Fruit fly (Drosophila melanogaster) whole organism, embryonic: ENCODE data around the gene Rpt6R.

Source experiments
- BEAF-32 ChIP-seq: fragments of 200-800 bp; sonication (Bioruptor generic); optimal IDR thresholded peaks from 3 replicates; lab custom pipeline; 2017; ENCODE audit warnings: missing biosample characterization, missing genetic modification characterization, mild to moderate bottlenecking, moderate library complexity, missing genetic modification reagents
- Bgb ChIP-seq: fragments of 200-800 bp; sonication (Bioruptor generic); IDR thresholded peaks from 2 replicates; pipeline ENCODE4 v1.3.6; 2022; ENCODE audit warnings: missing biosample characterization, missing genetic modification characterization; ENCODE audit not compliant: partially characterized antibody
- CG1233 ChIP-seq: fragments of 200-800 bp; sonication (Bioruptor generic); optimal IDR thresholded peaks from 4 replicates; lab custom pipeline; 2018; ENCODE audit warnings: missing biosample characterization, mild to moderate bottlenecking, missing genetic modification characterization
- CG12769 ChIP-seq: fragments of 200-800 bp; sonication (Bioruptor generic); optimal IDR thresholded peaks from 2 replicates; lab custom pipeline; 2019; ENCODE audit warnings: missing biosample characterization, mild to moderate bottlenecking, missing genetic modification characterization, moderate library complexity
- CG14050 ChIP-seq: fragments of 200-800 bp; sonication (Bioruptor generic); IDR thresholded peaks from 3 replicates; pipeline ENCODE4 v1.3.6; 2022; ENCODE audit warnings: missing biosample characterization, missing genetic modification characterization
- CG16813 ChIP-seq: fragments of 200-800 bp; sonication (Bioruptor generic); IDR thresholded peaks from 3 replicates; pipeline ENCODE4 v1.3.6; 2022; ENCODE audit warnings: missing biosample characterization, missing genetic modification characterization; ENCODE audit not compliant: partially characterized antibody
- CG17359 ChIP-seq: fragments of 200-800 bp; sonication (Bioruptor generic); optimal IDR thresholded peaks from 3 replicates; lab custom pipeline; 2018; ENCODE audit warnings: missing biosample characterization, mild to moderate bottlenecking, missing genetic modification characterization, moderate library complexity
- CG2116 ChIP-seq: fragments of 200-800 bp; sonication (Bioruptor generic); optimal IDR thresholded peaks from 3 replicates; lab custom pipeline; 2018; ENCODE audit warnings: missing biosample characterization, mild to moderate bottlenecking, missing genetic modification characterization
- CG33213 ChIP-seq: fragments of 200-800 bp; sonication (Bioruptor generic); optimal IDR thresholded peaks from 3 replicates; lab custom pipeline; 2016; ENCODE audit warnings: missing biosample characterization, missing genetic modification characterization
- CG4617 ChIP-seq: fragments of 200-800 bp; sonication (Bioruptor generic); optimal IDR thresholded peaks from 3 replicates; lab custom pipeline; 2016; ENCODE audit warnings: missing biosample characterization, missing genetic modification characterization, borderline replicate concordance
- CG5245 ChIP-seq: fragments of 200-800 bp; sonication (Bioruptor generic); optimal IDR thresholded peaks from 3 replicates; lab custom pipeline; 2016; ENCODE audit warnings: missing biosample characterization, missing genetic modification characterization
- CG6654 ChIP-seq: fragments of 200-800 bp; sonication (Bioruptor generic); optimal IDR thresholded peaks from 2 replicates; lab custom pipeline; 2017; ENCODE audit warnings: missing biosample characterization, mild to moderate bottlenecking, missing genetic modification characterization
- CG7271 ChIP-seq: fragments of 200-800 bp; sonication (Bioruptor generic); optimal IDR thresholded peaks from 2 replicates; lab custom pipeline; 2018; ENCODE audit warnings: missing biosample characterization, mild to moderate bottlenecking, missing genetic modification characterization, moderate library complexity
- CG7556 ChIP-seq: fragments of 200-800 bp; sonication (Bioruptor generic); optimal IDR thresholded peaks from 2 replicates; lab custom pipeline; 2017; ENCODE audit warnings: missing biosample characterization, mild to moderate bottlenecking, missing genetic modification characterization
- CG7987 ChIP-seq: fragments of 200-800 bp; sonication (Bioruptor generic); optimal IDR thresholded peaks from 2 replicates; lab custom pipeline; 2018; ENCODE audit warnings: missing biosample characterization, mild to moderate bottlenecking, missing genetic modification characterization, moderate library complexity
- CG8290 ChIP-seq, 3 experiments: fragments of 200-800 bp; sonication (Bioruptor generic); optimal IDR thresholded peaks; 2 replicates each; lab custom pipeline; 2016 to 2019; ENCODE audit warnings: missing biosample characterization in 3 of 3, missing genetic modification characterization in 3 of 3, mild to moderate bottlenecking in 2 of 3, moderate library complexity in 1 of 3
- CG9609 ChIP-seq: fragments of 200-800 bp; sonication (Bioruptor generic); optimal IDR thresholded peaks from 3 replicates; lab custom pipeline; 2016; ENCODE audit warnings: missing biosample characterization, missing genetic modification characterization
- CG9797 ChIP-seq: fragments of 200-800 bp; sonication (Bioruptor generic); optimal IDR thresholded peaks from 3 replicates; lab custom pipeline; 2018; ENCODE audit warnings: missing biosample characterization, mild to moderate bottlenecking, missing genetic modification characterization
- CG9817 ChIP-seq: fragments of 200-800 bp; sonication (Bioruptor generic); optimal IDR thresholded peaks from 2 replicates; lab custom pipeline; 2018; ENCODE audit warnings: missing biosample characterization, mild to moderate bottlenecking, missing genetic modification characterization, moderate library complexity
- D19A ChIP-seq: fragments of 200-800 bp; optimal IDR thresholded peaks from 3 replicates; lab custom pipeline; 2019; ENCODE audit warnings: missing biosample characterization, mild to moderate bottlenecking, missing genetic modification characterization, moderate library complexity
- Dref ChIP-seq: fragments of 200-800 bp; sonication (Bioruptor generic); IDR thresholded peaks from 2 replicates; pipeline ENCODE4 v1.3.6; 2022; ENCODE audit warnings: missing biosample characterization, missing genetic modification characterization
- Eip74EF ChIP-seq, 2 experiments: fragments of 200-800 bp in 1 of 2; fragments of >200 bp in 1 of 2; sonication (Bioruptor generic) in 1 of 2; optimal IDR thresholded peaks; 2 replicates each; lab custom pipeline; 2017 to 2019; ENCODE audit warnings: missing biosample characterization in 2 of 2, missing genetic modification characterization in 2 of 2, mild to moderate bottlenecking in 1 of 2, moderate library complexity in 1 of 2
- HLH54F ChIP-seq: fragments of 200-800 bp; sonication (Bioruptor generic); optimal IDR thresholded peaks from 3 replicates; lab custom pipeline; 2016; ENCODE audit warnings: missing biosample characterization, missing genetic modification characterization
- Hand ChIP-seq: fragments of 200-800 bp; sonication (Bioruptor generic); optimal IDR thresholded peaks from 2 replicates; lab custom pipeline; 2017; ENCODE audit warnings: mild to moderate bottlenecking, missing biosample characterization, missing genetic modification reagents, missing genetic modification characterization
- Hey ChIP-seq: fragments of 200-800 bp; sonication (Bioruptor generic); optimal IDR thresholded peaks from 3 replicates; lab custom pipeline; 2018; ENCODE audit warnings: missing biosample characterization, mild to moderate bottlenecking, missing genetic modification characterization
- Hr39 ChIP-seq: fragments of >200 bp; optimal IDR thresholded peaks from 2 replicates; lab custom pipeline; 2017
- Hr51 ChIP-seq, 2 experiments: fragments of 200-800 bp; sonication (Bioruptor generic); optimal IDR thresholded peaks; 2 replicates in 1 of 2; 3 replicates in 1 of 2; lab custom pipeline; 2016 to 2018; ENCODE audit warnings: missing biosample characterization in 2 of 2, missing genetic modification characterization in 2 of 2, mild to moderate bottlenecking in 1 of 2, moderate library complexity in 1 of 2
- MBD-R2 ChIP-seq: fragments of 200-800 bp; sonication (Bioruptor generic); IDR thresholded peaks from 2 replicates; pipeline ENCODE4 v1.3.6; 2022; ENCODE audit warnings: missing biosample characterization, missing genetic modification characterization
- Optix ChIP-seq: fragments of 200-800 bp; sonication (Bioruptor generic); IDR thresholded peaks from 3 replicates; pipeline ENCODE4 v1.3.6; 2022; ENCODE audit warnings: missing biosample characterization, missing genetic modification characterization
- Poxn ChIP-seq: fragments of 200-800 bp; sonication (Bioruptor generic); IDR thresholded peaks from 2 replicates; pipeline ENCODE4 v1.3.6; 2022; ENCODE audit warnings: missing biosample characterization, missing genetic modification characterization
- Side ChIP-seq: fragments of 200-800 bp; sonication (Bioruptor generic); optimal IDR thresholded peaks from 2 replicates; lab custom pipeline; 2016; ENCODE audit warnings: missing biosample characterization, missing genetic modification characterization
- Sox100B ChIP-seq: fragments of 200-800 bp; sonication (Bioruptor generic); optimal IDR thresholded peaks from 3 replicates; lab custom pipeline; 2018; ENCODE audit warnings: missing biosample characterization, mild to moderate bottlenecking, missing genetic modification characterization
- Sry-β ChIP-seq: fragments of 200-800 bp; sonication (Bioruptor generic); optimal IDR thresholded peaks from 2 replicates; lab custom pipeline; 2018; ENCODE audit warnings: missing biosample characterization, mild to moderate bottlenecking, missing genetic modification characterization, moderate library complexity
- Trl ChIP-seq, 3 experiments: fragments of >200 bp in 2 of 3; fragments of 200-800 bp in 1 of 3; sonication (Bioruptor generic) in 1 of 3; optimal IDR thresholded peaks; 2 replicates in 1 of 3; 3 replicates in 2 of 3; lab custom pipeline; 2016 to 2017; ENCODE audit warnings: missing biosample characterization in 1 of 3, missing genetic modification characterization in 1 of 3
- ase ChIP-seq: fragments of 200-800 bp; sonication (Bioruptor generic); IDR thresholded peaks from 3 replicates; pipeline ENCODE4 v1.3.6; 2022; ENCODE audit warnings: missing biosample characterization, missing genetic modification characterization
- az2 ChIP-seq: fragments of 200-800 bp; sonication (Bioruptor generic); optimal IDR thresholded peaks from 3 replicates; lab custom pipeline; 2016; ENCODE audit warnings: missing biosample characterization, missing genetic modification characterization
- cato ChIP-seq: fragments of 200-800 bp; sonication (Bioruptor generic); optimal IDR thresholded peaks from 2 replicates; lab custom pipeline; 2016; ENCODE audit warnings: missing biosample characterization, missing genetic modification characterization, borderline replicate concordance
- fu2 ChIP-seq: fragments of 200-800 bp; sonication (Bioruptor generic); optimal IDR thresholded peaks from 2 replicates; lab custom pipeline; 2016; ENCODE audit warnings: missing biosample characterization, missing genetic modification characterization
- ind ChIP-seq: fragments of 200-800 bp; sonication (Bioruptor generic); optimal IDR thresholded peaks from 3 replicates; lab custom pipeline; 2016; ENCODE audit warnings: missing biosample characterization, missing genetic modification characterization
- lola ChIP-seq, 3 experiments: fragments of >200 bp in 2 of 3; fragments of 200-800 bp in 1 of 3; sonication (Bioruptor generic) in 1 of 3; optimal IDR thresholded peaks; 2 replicates each; lab custom pipeline; 2017 to 2019; ENCODE audit warnings: missing biosample characterization in 3 of 3, missing genetic modification characterization in 3 of 3, mild to moderate bottlenecking in 1 of 3, moderate library complexity in 1 of 3
- salm ChIP-seq: fragments of 200-800 bp; sonication (Bioruptor generic); optimal IDR thresholded peaks from 2 replicates; lab custom pipeline; 2018; ENCODE audit warnings: missing biosample characterization, mild to moderate bottlenecking, missing genetic modification characterization
- sens-2 ChIP-seq: fragments of 200-800 bp; sonication (Bioruptor generic); IDR thresholded peaks from 2 replicates; pipeline ENCODE4 v1.3.6; 2022; ENCODE audit warnings: missing biosample characterization, missing genetic modification characterization
- so ChIP-seq: fragments of 200-800 bp; sonication (Bioruptor generic); IDR thresholded peaks from 3 replicates; pipeline ENCODE4 v1.3.6; 2022; ENCODE audit warnings: missing biosample characterization, missing genetic modification characterization
- sob ChIP-seq: fragments of 200-800 bp; sonication (Bioruptor generic); IDR thresholded peaks from 2 replicates; pipeline ENCODE4 v1.3.6; 2022; ENCODE audit warnings: missing biosample characterization, missing genetic modification characterization
- stc ChIP-seq: fragments of 200-800 bp; sonication (Bioruptor generic); IDR thresholded peaks from 2 replicates; pipeline ENCODE4 v1.3.6; 2022; ENCODE audit warnings: missing biosample characterization, missing genetic modification characterization
- tgo ChIP-seq: fragments of 200-800 bp; sonication (Bioruptor generic); IDR thresholded peaks from 3 replicates; pipeline ENCODE4 v1.3.6; 2022; ENCODE audit warnings: missing biosample characterization, missing genetic modification characterization
- tll ChIP-seq, 2 experiments: fragments of 200-800 bp in 1 of 2; fragments of >200 bp in 1 of 2; sonication (Bioruptor generic) in 1 of 2; optimal IDR thresholded peaks; 2 replicates each; lab custom pipeline; 2017 to 2019; ENCODE audit warnings: missing biosample characterization in 2 of 2, missing genetic modification characterization in 2 of 2, mild to moderate bottlenecking in 1 of 2, moderate library complexity in 1 of 2
- tup ChIP-seq: fragments of 200-800 bp; sonication (Bioruptor generic); optimal IDR thresholded peaks from 2 replicates; lab custom pipeline; 2016; ENCODE audit warnings: missing biosample characterization, mild to moderate bottlenecking, missing genetic modification characterization, moderate library complexity
- yki ChIP-seq: fragments of >200 bp; optimal IDR thresholded peaks from 3 replicates; lab custom pipeline; 2018
- z ChIP-seq: fragments of 200-800 bp; sonication (Bioruptor generic); IDR thresholded peaks from 3 replicates; pipeline ENCODE4 v1.3.6; 2022; ENCODE audit warnings: missing biosample characterization, missing genetic modification characterization

The Rpt6R gene

DNA sequence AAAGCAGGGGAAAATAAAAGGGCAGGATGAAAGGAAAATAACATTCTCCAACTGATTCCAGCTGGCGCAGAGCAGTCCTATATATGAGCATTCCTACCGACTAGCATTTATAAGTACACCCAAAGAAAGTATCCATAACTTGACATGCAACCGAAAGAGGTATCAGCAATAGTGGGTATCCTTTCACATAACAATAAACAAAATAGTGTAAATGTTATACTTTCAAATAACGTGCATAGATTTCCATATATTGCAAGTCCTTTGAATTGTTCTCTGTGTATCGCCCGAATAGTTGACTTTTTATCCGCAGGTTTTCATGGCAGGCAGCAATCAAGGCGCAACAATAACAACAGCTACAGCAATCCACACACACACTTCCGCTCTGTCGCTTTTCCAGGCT lies 33.5 kb downstream of the Rpt6R start (continued):
- TF ChIP-seq CG17359 (peak; percentile 21), CG2116 (GFP tag; lab: Kevin White, UChicago) (no peak), CG9609 (GFP tag; lab: Kevin White, UChicago) (no peak), Side (GFP tag; lab: Kevin White, UChicago) (no peak), Sox100B (no peak), Poxn (no peak), CG6654 (no peak), CG5245 (GFP tag; lab: Kevin White, UChicago) (no peak), CG7271 (no peak), lola (GFP tag; optimal IDR thresholded peaks at IDR 0.05; lab: Kevin White, UChicago) (no peak), sob (GFP tag; lab: Robert Waterston, UW) (peak; percentile 34; the same call in 1 of the 2 replicates), D19A (no peak), HLH54F (GFP tag; lab: Kevin White, UChicago) (peak; percentile 1), Sry-β (GFP tag; lab: Kevin White, UChicago) (no peak), CG9817 (tag; lab: Kevin White, UChicago) (no peak), CG7556 (GFP tag; lab: Kevin White, UChicago) (peak; percentile 41), sens-2 (GFP tag; lab: Robert Waterston, UW) (no peak), Hand (peak; percentile 27), Hr51 (GFP tag; optimal IDR thresholded peaks at IDR 0.05; lab: Kevin White, UChicago) (peak in 1 of 2 experiments; percentile 41), CG16813 (GFP tag; lab: Robert Waterston, UW) (no peak), ase (no peak), fu2 (GFP tag; lab: Kevin White, UChicago) (no peak), so (no peak), Hr39 (lab: Kevin White, UChicago) (no peak), Hey (no peak), z (GFP tag; lab: Robert Waterston, UW) (no peak), tgo (no peak), CG14050 (GFP tag; lab: Robert Waterston, UW) (no peak), Eip74EF (GFP tag; optimal IDR thresholded peaks at IDR 0.05; lab: Kevin White, UChicago) (no peak), cato (GFP tag; lab: Kevin White, UChicago) (no peak), CG1233 (GFP tag; lab: Kevin White, UChicago) (no peak), BEAF-32 (GFP tag; lab: Kevin White, UChicago) (no peak), Dref (no peak), MBD-R2 (GFP tag; lab: Robert Waterston, UW) (no peak), CG12769 (peak; percentile 50), CG7987 (GFP tag; lab: Kevin White, UChicago) (no peak), tll (GFP tag; optimal IDR thresholded peaks at IDR 0.05; lab: Kevin White, UChicago) (no peak), CG4617 (GFP tag; lab: Kevin White, UChicago) (no peak), CG8290 (GFP tag; optimal IDR thresholded peaks at IDR 0.05; lab: Kevin White, UChicago) (no peak), CG8290 (tag; optimal IDR thresholded peaks at IDR 0.05; lab: Kevin White, UChicago) (peak in 1 of 2 experiments; percentile 54), CG9797 (GFP tag; lab: Kevin White, UChicago) (no peak), tup (no peak), Optix (GFP tag; lab: Robert Waterston, UW) (no peak), Trl (optimal IDR thresholded peaks at IDR 0.05; lab: Kevin White, UChicago) (no peak), Trl (GFP tag; optimal IDR thresholded peaks at IDR 0.05; lab: Kevin White, UChicago) (no peak), Bgb (GFP tag; lab: Robert Waterston, UW) (no peak), stc (GFP tag; lab: Robert Waterston, UW) (peak; percentile 12; the same call in 1 of the 2 replicates), az2 (GFP tag; lab: Kevin White, UChicago) (no peak), salm (tag; lab: Kevin White, UChicago) (no peak), yki (lab: Kevin White, UChicago) (no peak), ind (GFP tag; lab: Kevin White, UChicago) (no peak), CG33213 (GFP tag; lab: Kevin White, UChicago) (no peak)
